Fruit fly (Drosophila melanogaster) whole organism, prepupa: ENCODE measurements around the gene Sgs5bis.

Experiments
- Blimp-1 ChIP-seq: fragments of 200-800 bp; sonication (Bioruptor generic); optimal IDR thresholded peaks from 3 replicates; lab custom pipeline; 2017; ENCODE audit warnings: missing biosample characterization, missing genetic modification characterization, mild to moderate bottlenecking, moderate library complexity, missing genetic modification reagents
- CG11762 ChIP-seq: fragments of 200-800 bp; sonication (Bioruptor generic); optimal IDR thresholded peaks from 3 replicates; lab custom pipeline; 2016; ENCODE audit warnings: missing biosample characterization, missing genetic modification characterization; ENCODE audit not compliant: insufficient read depth
- CG11902 ChIP-seq: fragments of 200-800 bp; sonication (Bioruptor generic); optimal IDR thresholded peaks from 3 replicates; lab custom pipeline; 2016; ENCODE audit warnings: missing biosample characterization, missing genetic modification characterization
- CG1621 ChIP-seq: fragments of 200-800 bp; sonication (Bioruptor generic); optimal IDR thresholded peaks from 3 replicates; lab custom pipeline; 2018; ENCODE audit warnings: missing biosample characterization, mild to moderate bottlenecking, missing genetic modification characterization
- CG16779 ChIP-seq: fragments of 200-800 bp; sonication (Bioruptor generic); optimal IDR thresholded peaks from 3 replicates; lab custom pipeline; 2017; ENCODE audit warnings: missing biosample characterization, mild to moderate bottlenecking, missing genetic modification characterization
- CG3032 ChIP-seq: fragments of 200-800 bp; optimal IDR thresholded peaks from 2 replicates; lab custom pipeline; 2019; ENCODE audit warnings: missing biosample characterization, mild to moderate bottlenecking, missing genetic modification characterization, moderate library complexity
- CG31627 ChIP-seq: fragments of 200-800 bp; sonication (Bioruptor generic); optimal IDR thresholded peaks from 3 replicates; lab custom pipeline; 2016; ENCODE audit warnings: missing biosample characterization, missing genetic modification characterization
- CG6276 ChIP-seq: fragments of 200-800 bp; sonication (Bioruptor generic); optimal IDR thresholded peaks from 2 replicates; lab custom pipeline; 2017; ENCODE audit warnings: missing biosample characterization, mild to moderate bottlenecking, missing genetic modification characterization
- CG6808 ChIP-seq: fragments of 200-800 bp; sonication (Bioruptor generic); optimal IDR thresholded peaks from 3 replicates; lab custom pipeline; 2017; ENCODE audit warnings: missing biosample characterization, missing genetic modification characterization, mild to moderate bottlenecking, moderate library complexity, missing genetic modification reagents
- CG6854 ChIP-seq: fragments of 200-800 bp; sonication (Bioruptor generic); optimal IDR thresholded peaks from 2 replicates; lab custom pipeline; 2017; ENCODE audit warnings: missing biosample characterization, mild to moderate bottlenecking, missing genetic modification characterization
- CG7368 ChIP-seq: fragments of 200-800 bp; sonication (Bioruptor generic); optimal IDR thresholded peaks from 3 replicates; lab custom pipeline; 2016; ENCODE audit warnings: missing biosample characterization, missing genetic modification characterization
- CG8119 ChIP-seq: fragments of 200-800 bp; sonication (Bioruptor generic); IDR thresholded peaks from 3 replicates; pipeline ENCODE4 v1.3.6; 2022; ENCODE audit warnings: missing biosample characterization, missing genetic modification characterization
- CG8632 ChIP-seq: fragments of 200-800 bp; sonication (Bioruptor generic); optimal IDR thresholded peaks from 3 replicates; lab custom pipeline; 2016; ENCODE audit warnings: missing biosample characterization, missing genetic modification characterization
- CG9139 ChIP-seq: fragments of 200-800 bp; sonication (Bioruptor generic); optimal IDR thresholded peaks from 3 replicates; lab custom pipeline; 2017; ENCODE audit warnings: missing biosample characterization, mild to moderate bottlenecking, missing genetic modification characterization
- Eip75B ChIP-seq: fragments of 200-800 bp; sonication (Bioruptor generic); optimal IDR thresholded peaks from 3 replicates; lab custom pipeline; 2016; ENCODE audit warnings: missing biosample characterization, missing genetic modification characterization
- Ets21C ChIP-seq: fragments of 200-800 bp; sonication (Bioruptor generic); optimal IDR thresholded peaks from 3 replicates; lab custom pipeline; 2016; ENCODE audit warnings: missing biosample characterization, missing genetic modification characterization
- Ets96B ChIP-seq: fragments of 200-800 bp; optimal IDR thresholded peaks from 2 replicates; lab custom pipeline; 2019; ENCODE audit warnings: missing biosample characterization, mild to moderate bottlenecking, missing genetic modification characterization, moderate library complexity
- Hr38 ChIP-seq: sonication (Bioruptor generic); optimal IDR thresholded peaks from 2 replicates; lab custom pipeline; 2016; ENCODE audit warnings: missing biosample characterization, missing genetic modification characterization
- Sox102F ChIP-seq: fragments of 200-800 bp; sonication (Bioruptor generic); optimal IDR thresholded peaks from 2 replicates; lab custom pipeline; 2016; ENCODE audit warnings: missing biosample characterization, mild to moderate bottlenecking, missing genetic modification characterization
- acj6 ChIP-seq: fragments of 200-800 bp; sonication (Bioruptor generic); optimal IDR thresholded peaks from 3 replicates; lab custom pipeline; 2016; ENCODE audit warnings: missing biosample characterization, missing genetic modification characterization
- cyc ChIP-seq: fragments of 200-800 bp; sonication (Bioruptor generic); optimal IDR thresholded peaks from 3 replicates; lab custom pipeline; 2016; ENCODE audit warnings: missing biosample characterization, missing genetic modification characterization
- dac ChIP-seq: fragments of 200-800 bp; sonication (Bioruptor generic); optimal IDR thresholded peaks from 2 replicates; lab custom pipeline; 2017; ENCODE audit warnings: missing biosample characterization, mild to moderate bottlenecking, missing genetic modification characterization
- eg ChIP-seq: fragments of 200-800 bp; sonication (Bioruptor generic); IDR thresholded peaks from 3 replicates; pipeline ENCODE4 v1.3.6; 2022; ENCODE audit warnings: missing biosample characterization, missing genetic modification characterization
- esn ChIP-seq: fragments of 200-800 bp; sonication (Bioruptor generic); optimal IDR thresholded peaks from 2 replicates; lab custom pipeline; 2016; ENCODE audit warnings: missing biosample characterization, mild to moderate bottlenecking, missing genetic modification characterization, moderate library complexity
- fd59A ChIP-seq: fragments of 200-800 bp; sonication (Bioruptor generic); optimal IDR thresholded peaks from 2 replicates; lab custom pipeline; 2017; ENCODE audit warnings: missing biosample characterization, mild to moderate bottlenecking, missing genetic modification characterization, missing genetic modification reagents
- fd85E ChIP-seq: fragments of 200-800 bp; sonication (Bioruptor generic); optimal IDR thresholded peaks from 3 replicates; lab custom pipeline; 2016; ENCODE audit warnings: missing biosample characterization, missing genetic modification characterization
- lz ChIP-seq: fragments of 200-800 bp; sonication (Bioruptor generic); optimal IDR thresholded peaks from 3 replicates; lab custom pipeline; 2016; ENCODE audit warnings: missing biosample characterization, missing genetic modification characterization
- pdm3 ChIP-seq: fragments of 200-800 bp; sonication (Bioruptor generic); optimal IDR thresholded peaks from 3 replicates; lab custom pipeline; 2016; ENCODE audit warnings: missing biosample characterization, missing genetic modification characterization
- salr ChIP-seq, 2 experiments: fragments of 200-800 bp; sonication (Bioruptor generic); optimal IDR thresholded peaks; 3 replicates each; lab custom pipeline; 2016 to 2018; ENCODE audit warnings: missing biosample characterization in 2 of 2, missing genetic modification characterization in 2 of 2, mild to moderate bottlenecking in 1 of 2
- ss ChIP-seq, 2 experiments: fragments of 200-800 bp; sonication (Bioruptor generic); optimal IDR thresholded peaks; 2 replicates in 1 of 2; 3 replicates in 1 of 2; lab custom pipeline; 2017 to 2018; ENCODE audit warnings: mild to moderate bottlenecking in 2 of 2, missing biosample characterization in 2 of 2, missing genetic modification characterization in 2 of 2, moderate library complexity in 1 of 2
- svp ChIP-seq: fragments of 200-800 bp; sonication (Bioruptor generic); peaks from one replicate; lab custom pipeline; 2016; ENCODE audit warnings: missing biosample characterization, missing genetic modification characterization
- vri ChIP-seq: fragments of 200-800 bp; sonication (Bioruptor generic); optimal IDR thresholded peaks from 3 replicates; lab custom pipeline; 2016; ENCODE audit warnings: missing biosample characterization, mild to moderate bottlenecking, missing genetic modification characterization

Sgs5bis gene

dm6 chr3R:17583658-17584460, 10.3 kb upstream of the Sgs5bis start (continued):
- peak; percentile 17 for TF ChIP-seq Sox102F (GFP tag; lab: Kevin White, UChicago)
- TF ChIP-seq esn (GFP tag; lab: Kevin White, UChicago) = peak; percentile 47
- TF ChIP-seq Blimp-1 = no peak
- TF ChIP-seq salr (GFP tag; optimal IDR thresholded peaks at IDR 0.05; lab: Kevin White, UChicago) = no peak
- TF ChIP-seq cyc (GFP tag; lab: Kevin White, UChicago) = peak; percentile 4
- TF ChIP-seq pdm3 (GFP tag; lab: Kevin White, UChicago) = no peak
- TF ChIP-seq svp (GFP tag; lab: Kevin White, UChicago) = peak; percentile 67
- no peak for TF ChIP-seq fd59A (GFP tag; lab: Kevin White, UChicago)
- no peak for TF ChIP-seq acj6 (GFP tag; lab: Kevin White, UChicago)
- no peak for TF ChIP-seq vri

- TF ChIP-seq CG6808 (GFP tag; lab: Kevin White, UChicago) (no peak), CG8119 (no peak), eg (no peak), CG11902 (GFP tag; lab: Kevin White, UChicago) (no peak), CG8632 (no peak), CG11762 (GFP tag; lab: Kevin White, UChicago) (no peak), Eip75B (GFP tag; lab: Kevin White, UChicago) (no peak)
- TF ChIP-seq, all 60 proteins: peak for 0
Measured at dm6 chr3R:17588805-17589204, 5.4 kb upstream of the Sgs5bis start.

dm6 chr3R:17591831-17592230, 2.4 kb upstream of the Sgs5bis start:
- TF ChIP-seq svp (GFP tag; lab: Kevin White, UChicago) (peak; percentile 60), CG3032 (tag; lab: Kevin White, UChicago) (no peak)

dm6 chr3R:17593470-17593869, 716 bp upstream of the Sgs5bis start:
- TF ChIP-seq CG9139 (no peak), CG31627 (GFP tag; lab: Kevin White, UChicago) (no peak), Ets96B (tag; lab: Kevin White, UChicago) (no peak), eg (no peak), CG16779 (tag; lab: Kevin White, UChicago) (no peak), CG1621 (tag; lab: Kevin White, UChicago) (no peak)
- TF ChIP-seq, all 60 proteins: peak for 0

dm6 chr3R:17595084-17595483, 898 bp downstream of the Sgs5bis start, which contains the start of gene Sgs5:
Gene Sgs5 (plus strand): TSS chr3R:17595362.
- TF ChIP-seq CG9139 (no peak), vri (peak; percentile 21)

dm6 chr3R:17596236-17596635, 2.0 kb downstream of the Sgs5bis start, which contains the start of gene CG7606:
Gene CG7606 (plus strand): TSS chr3R:17596536.
- TF ChIP-seq CG3032 (tag; lab: Kevin White, UChicago) (no peak), CG6276 (GFP tag; lab: Kevin White, UChicago) (no peak), pdm3 (GFP tag; lab: Kevin White, UChicago) (no peak), CG7368 (GFP tag; lab: Kevin White, UChicago) (no peak), Ets21C (GFP tag; lab: Kevin White, UChicago) (no peak), eg (no peak), fd85E (GFP tag; lab: Kevin White, UChicago) (no peak)
- TF ChIP-seq, all 60 proteins: peak for 0

- TF ChIP-seq CG9139 = no peak
- no peak for TF ChIP-seq ss (GFP tag; optimal IDR thresholded peaks at IDR 0.05; lab: Kevin White, UChicago)
- TF ChIP-seq CG6276 (GFP tag; lab: Kevin White, UChicago) = no peak
- TF ChIP-seq fd59A (GFP tag; lab: Kevin White, UChicago) = no peak
- no peak for TF ChIP-seq lz
- no peak for TF ChIP-seq CG6808 (GFP tag; lab: Kevin White, UChicago)
- TF ChIP-seq Ets21C (GFP tag; lab: Kevin White, UChicago) = no peak
- no peak for TF ChIP-seq CG6854 (GFP tag; lab: Kevin White, UChicago)
- TF ChIP-seq dac (GFP tag; lab: Kevin White, UChicago) = no peak
- no peak for TF ChIP-seq Hr38 (GFP tag; lab: Kevin White, UChicago)
Measured at dm6 chr3R:17599695-17600094, 5.5 kb downstream of the Sgs5bis start.
